Fruit fly (Drosophila melanogaster) whole organism, embryonic: Measurements from ENCODE around the gene Rpp20.
A peak's percentile ranks its signal among the peaks of the same experiment; 100 is the strongest.

Source experiments
- Abd-B ChIP-seq: fragments of 200-800 bp; sonication (Bioruptor generic); optimal IDR thresholded peaks from 2 replicates; lab custom pipeline; 2018; ENCODE audit warnings: missing biosample characterization, mild to moderate bottlenecking, missing genetic modification characterization, moderate library complexity
- Atf-2 ChIP-seq: fragments of 200-800 bp; sonication (Bioruptor generic); optimal IDR thresholded peaks from 2 replicates; lab custom pipeline; 2016; ENCODE audit warnings: missing biosample characterization, missing genetic modification characterization
- CG10543 ChIP-seq: fragments of 200-800 bp; sonication (Bioruptor generic); optimal IDR thresholded peaks from 3 replicates; lab custom pipeline; 2017; ENCODE audit warnings: missing biosample characterization, mild to moderate bottlenecking, missing genetic modification characterization, moderate library complexity
- CG11085 ChIP-seq: fragments of 200-800 bp; sonication (Bioruptor generic); IDR thresholded peaks from 2 replicates; pipeline ENCODE4 v1.3.6; 2022; ENCODE audit warnings: missing biosample characterization, missing genetic modification characterization
- CG12155 ChIP-seq: fragments of 200-800 bp; sonication (Bioruptor generic); optimal IDR thresholded peaks from 3 replicates; lab custom pipeline; 2016; ENCODE audit warnings: missing biosample characterization, missing genetic modification characterization
- CG1233 ChIP-seq: fragments of 200-800 bp; sonication (Bioruptor generic); optimal IDR thresholded peaks from 4 replicates; lab custom pipeline; 2018; ENCODE audit warnings: missing biosample characterization, mild to moderate bottlenecking, missing genetic modification characterization
- CG15073 ChIP-seq: fragments of 200-800 bp; sonication (Bioruptor generic); optimal IDR thresholded peaks from 2 replicates; lab custom pipeline; 2016; ENCODE audit warnings: missing biosample characterization, missing genetic modification characterization
- CG16863 ChIP-seq: fragments of 200-800 bp; sonication (Bioruptor generic); optimal IDR thresholded peaks from 3 replicates; lab custom pipeline; 2016; ENCODE audit warnings: missing biosample characterization, missing genetic modification characterization
- CG2199 ChIP-seq: fragments of 200-800 bp; sonication (Bioruptor generic); IDR thresholded peaks from 3 replicates; pipeline ENCODE4 v1.3.6; 2022; ENCODE audit warnings: missing biosample characterization, missing genetic modification characterization
- CG2712 ChIP-seq: fragments of 200-800 bp; optimal IDR thresholded peaks from 3 replicates; lab custom pipeline; 2019; ENCODE audit warnings: missing biosample characterization, mild to moderate bottlenecking, missing genetic modification characterization, moderate library complexity
- CG4617 ChIP-seq: fragments of 200-800 bp; sonication (Bioruptor generic); optimal IDR thresholded peaks from 3 replicates; lab custom pipeline; 2016; ENCODE audit warnings: missing biosample characterization, missing genetic modification characterization, borderline replicate concordance
- CG4730 ChIP-seq: fragments of 200-800 bp; sonication (Bioruptor generic); IDR thresholded peaks from 2 replicates; pipeline ENCODE4 v1.3.6; 2022; ENCODE audit warnings: missing biosample characterization, missing genetic modification characterization
- CG6813 ChIP-seq: fragments of 200-800 bp; sonication (Bioruptor generic); optimal IDR thresholded peaks from 2 replicates; lab custom pipeline; 2017; ENCODE audit warnings: missing biosample characterization, missing genetic modification characterization, mild to moderate bottlenecking, moderate library complexity, missing genetic modification reagents
- CG7963 ChIP-seq: fragments of 200-800 bp; sonication (Bioruptor generic); IDR thresholded peaks from 3 replicates; pipeline ENCODE4 v1.3.6; 2022; ENCODE audit warnings: missing biosample characterization, missing genetic modification characterization; ENCODE audit not compliant: partially characterized antibody
- CG8478 ChIP-seq: fragments of >200 bp; optimal IDR thresholded peaks from 2 replicates; lab custom pipeline; 2018
- CG9932 ChIP-seq: fragments of 200-800 bp; sonication (Bioruptor generic); IDR thresholded peaks from 2 replicates; pipeline ENCODE4 v1.3.6; 2022; ENCODE audit warnings: missing biosample characterization, missing genetic modification characterization
- CHES-1-like ChIP-seq: fragments of 200-800 bp; sonication (Bioruptor generic); optimal IDR thresholded peaks from 2 replicates; lab custom pipeline; 2016; ENCODE audit warnings: missing biosample characterization, missing genetic modification characterization
- CTCF ChIP-seq: fragments of 200-800 bp; sonication (Bioruptor generic); optimal IDR thresholded peaks from 2 replicates; lab custom pipeline; 2017; ENCODE audit warnings: missing biosample characterization, mild to moderate bottlenecking, missing genetic modification characterization, moderate library complexity
- D ChIP-seq, 2 experiments: fragments of 200-800 bp in 1 of 2; fragments of >200 bp in 1 of 2; sonication (Bioruptor generic) in 1 of 2; optimal IDR thresholded peaks; 2 replicates in 1 of 2; 3 replicates in 1 of 2; lab custom pipeline; 2017; ENCODE audit warnings: mild to moderate bottlenecking in 1 of 2, missing biosample characterization in 1 of 2, missing genetic modification characterization in 1 of 2, missing genetic modification reagents in 1 of 2
- D19A ChIP-seq: fragments of 200-800 bp; optimal IDR thresholded peaks from 3 replicates; lab custom pipeline; 2019; ENCODE audit warnings: missing biosample characterization, mild to moderate bottlenecking, missing genetic modification characterization, moderate library complexity
- Dip2 ChIP-seq: fragments of 200-800 bp; sonication (Bioruptor generic); IDR thresholded peaks from 2 replicates; pipeline ENCODE4 v1.3.6; 2022; ENCODE audit warnings: missing biosample characterization, missing genetic modification characterization
- Doc3 ChIP-seq: fragments of 200-800 bp; sonication (Bioruptor generic); IDR thresholded peaks from 3 replicates; pipeline ENCODE4 v1.3.6; 2022; ENCODE audit warnings: missing biosample characterization, missing genetic modification characterization; ENCODE audit not compliant: partially characterized antibody
- Dp ChIP-seq: fragments of 200-800 bp; sonication (Bioruptor generic); optimal IDR thresholded peaks from 2 replicates; lab custom pipeline; 2018; ENCODE audit warnings: missing biosample characterization, mild to moderate bottlenecking, missing genetic modification characterization, moderate library complexity
- Elba2 ChIP-seq: fragments of 200-800 bp; sonication (Bioruptor generic); optimal IDR thresholded peaks from 3 replicates; lab custom pipeline; 2016; ENCODE audit warnings: missing biosample characterization, missing genetic modification characterization
- HLHmδ ChIP-seq: fragments of 200-800 bp; sonication (Bioruptor generic); optimal IDR thresholded peaks from 2 replicates; lab custom pipeline; 2018; ENCODE audit warnings: missing biosample characterization, mild to moderate bottlenecking, missing genetic modification characterization, moderate library complexity
- Lhr ChIP-seq: fragments of 200-800 bp; sonication (Bioruptor generic); optimal IDR thresholded peaks from 3 replicates; lab custom pipeline; 2017; ENCODE audit warnings: mild to moderate bottlenecking, missing biosample characterization, missing genetic modification reagents, missing genetic modification characterization
- Mes4 ChIP-seq: fragments of 200-800 bp; sonication (Bioruptor generic); optimal IDR thresholded peaks from 2 replicates; lab custom pipeline; 2016; ENCODE audit warnings: missing biosample characterization, missing genetic modification characterization
- Nf-YB ChIP-seq: fragments of 200-800 bp; sonication (Bioruptor generic); optimal IDR thresholded peaks from 3 replicates; lab custom pipeline; 2019; ENCODE audit warnings: missing biosample characterization, mild to moderate bottlenecking, missing genetic modification characterization, moderate library complexity
- Nf-YC ChIP-seq: fragments of 200-800 bp; optimal IDR thresholded peaks from 3 replicates; lab custom pipeline; 2019; ENCODE audit warnings: missing biosample characterization, mild to moderate bottlenecking, missing genetic modification characterization, moderate library complexity
- Pdp1 ChIP-seq, 2 experiments: fragments of 200-800 bp; sonication (Bioruptor generic); optimal IDR thresholded peaks; 3 replicates each; lab custom pipeline; 2016; ENCODE audit warnings: missing biosample characterization in 2 of 2, missing genetic modification characterization in 2 of 2, mild to moderate bottlenecking in 1 of 2, moderate library complexity in 1 of 2
- Rfx ChIP-seq: fragments of 200-800 bp; sonication (Bioruptor generic); IDR thresholded peaks from 2 replicates; pipeline ENCODE4 v1.3.6; 2022; ENCODE audit warnings: missing biosample characterization, missing genetic modification characterization
- Trl ChIP-seq, 3 experiments: fragments of >200 bp in 2 of 3; fragments of 200-800 bp in 1 of 3; sonication (Bioruptor generic) in 1 of 3; optimal IDR thresholded peaks; 2 replicates in 1 of 3; 3 replicates in 2 of 3; lab custom pipeline; 2016 to 2017; ENCODE audit warnings: missing biosample characterization in 1 of 3, missing genetic modification characterization in 1 of 3
- bbx ChIP-seq: fragments of 200-800 bp; sonication (Bioruptor generic); IDR thresholded peaks from 2 replicates; pipeline ENCODE4 v1.3.6; 2022; ENCODE audit warnings: missing biosample characterization, missing genetic modification characterization; ENCODE audit not compliant: partially characterized antibody
- bcd ChIP-seq: fragments of 200-800 bp; sonication (Bioruptor generic); optimal IDR thresholded peaks from 2 replicates; lab custom pipeline; 2017; ENCODE audit warnings: missing biosample characterization, mild to moderate bottlenecking, missing genetic modification characterization
- cg ChIP-seq: fragments of 200-800 bp; sonication (Bioruptor generic); optimal IDR thresholded peaks from 3 replicates; lab custom pipeline; 2019; ENCODE audit warnings: missing biosample characterization, mild to moderate bottlenecking, missing genetic modification characterization, moderate library complexity
- chinmo ChIP-seq: fragments of 200-800 bp; sonication (Bioruptor generic); IDR thresholded peaks from 4 replicates; pipeline ENCODE4 v1.3.6; 2022; ENCODE audit warnings: missing biosample characterization, missing genetic modification characterization; ENCODE audit not compliant: partially characterized antibody
- ems ChIP-seq: fragments of 200-800 bp; sonication (Bioruptor generic); optimal IDR thresholded peaks from 3 replicates; lab custom pipeline; 2016; ENCODE audit warnings: missing biosample characterization, missing genetic modification characterization
- ewg ChIP-seq: fragments of 200-800 bp; sonication (Bioruptor generic); optimal IDR thresholded peaks from 3 replicates; lab custom pipeline; 2017; ENCODE audit warnings: mild to moderate bottlenecking, missing biosample characterization, missing genetic modification reagents, missing genetic modification characterization
- fd3F ChIP-seq: fragments of 200-800 bp; sonication (Bioruptor generic); optimal IDR thresholded peaks from 2 replicates; lab custom pipeline; 2018; ENCODE audit warnings: missing biosample characterization, mild to moderate bottlenecking, missing genetic modification characterization, moderate library complexity
- jumu ChIP-seq: fragments of 200-800 bp; sonication (Bioruptor generic); optimal IDR thresholded peaks from 3 replicates; lab custom pipeline; 2016; ENCODE audit warnings: missing biosample characterization, missing genetic modification characterization
- kay ChIP-seq: fragments of 200-800 bp; sonication (Bioruptor generic); optimal IDR thresholded peaks from 2 replicates; lab custom pipeline; 2016; ENCODE audit warnings: missing biosample characterization, missing genetic modification characterization
- mam ChIP-seq: fragments of 200-800 bp; sonication (Bioruptor generic); optimal IDR thresholded peaks from 3 replicates; lab custom pipeline; 2016; ENCODE audit warnings: missing biosample characterization, missing genetic modification characterization
- nom ChIP-seq: fragments of 200-800 bp; sonication (Bioruptor generic); optimal IDR thresholded peaks from 2 replicates; lab custom pipeline; 2017; ENCODE audit warnings: missing biosample characterization, missing genetic modification characterization, mild to moderate bottlenecking, moderate library complexity, missing genetic modification reagents
- psq ChIP-seq: fragments of 200-800 bp; sonication (Bioruptor generic); optimal IDR thresholded peaks from 2 replicates; lab custom pipeline; 2017; ENCODE audit warnings: missing biosample characterization, missing genetic modification characterization
- ranshi ChIP-seq: fragments of 200-800 bp; sonication (Bioruptor generic); IDR thresholded peaks from 2 replicates; pipeline ENCODE4 v1.3.6; 2022; ENCODE audit warnings: missing biosample characterization, missing genetic modification characterization
- sens ChIP-seq: fragments of 200-800 bp; sonication (Bioruptor generic); peaks from one replicate; lab custom pipeline; 2016; ENCODE audit warnings: missing biosample characterization, missing genetic modification characterization
- sim ChIP-seq: fragments of 200-800 bp; sonication (Bioruptor generic); IDR thresholded peaks from 2 replicates; pipeline ENCODE4 v1.3.6; 2022; ENCODE audit warnings: missing biosample characterization, missing genetic modification characterization
- sna ChIP-seq: fragments of 200-800 bp; sonication (Bioruptor generic); IDR thresholded peaks from 2 replicates; pipeline ENCODE4 v1.3.6; 2022; ENCODE audit warnings: missing biosample characterization, missing genetic modification characterization; ENCODE audit not compliant: partially characterized antibody
- so ChIP-seq: fragments of 200-800 bp; sonication (Bioruptor generic); IDR thresholded peaks from 3 replicates; pipeline ENCODE4 v1.3.6; 2022; ENCODE audit warnings: missing biosample characterization, missing genetic modification characterization
- sug ChIP-seq: fragments of 200-800 bp; optimal IDR thresholded peaks from 2 replicates; lab custom pipeline; 2019; ENCODE audit warnings: missing biosample characterization, mild to moderate bottlenecking, missing genetic modification characterization, moderate library complexity
- trem ChIP-seq: fragments of 200-800 bp; optimal IDR thresholded peaks from 3 replicates; lab custom pipeline; 2019; ENCODE audit warnings: missing biosample characterization, mild to moderate bottlenecking, missing genetic modification characterization, moderate library complexity
- tup ChIP-seq: fragments of 200-800 bp; sonication (Bioruptor generic); optimal IDR thresholded peaks from 2 replicates; lab custom pipeline; 2016; ENCODE audit warnings: missing biosample characterization, mild to moderate bottlenecking, missing genetic modification characterization, moderate library complexity

The Rpp20 gene

DNA sequence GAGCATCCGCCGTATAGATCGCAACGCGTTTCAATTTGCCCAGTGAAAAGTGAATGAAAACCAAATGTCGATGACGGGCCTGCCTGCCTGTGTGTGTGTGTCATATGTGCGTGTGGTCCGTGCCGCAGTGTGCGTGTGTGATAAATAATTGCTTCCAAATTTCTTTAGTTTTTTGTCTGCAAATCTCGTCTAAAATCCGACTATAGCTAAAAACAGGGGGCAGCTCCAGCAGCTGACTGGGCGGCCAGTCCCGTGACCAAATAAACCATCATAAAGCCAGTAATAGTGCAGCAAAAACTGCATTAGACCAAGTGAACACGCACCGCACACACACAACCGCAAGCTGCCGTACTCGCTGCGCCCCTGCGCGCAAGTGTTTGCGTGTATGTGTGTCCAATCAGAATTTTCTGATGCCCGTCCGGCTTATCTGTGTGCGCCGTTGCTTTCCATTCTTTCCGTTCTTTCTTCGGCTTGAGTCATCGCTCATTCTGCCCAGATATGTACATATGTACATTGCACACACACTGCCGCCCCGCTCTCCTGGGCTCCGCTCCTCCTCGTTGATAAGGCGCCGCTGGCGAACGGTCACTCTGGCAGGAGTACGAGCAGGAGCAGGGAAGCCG, 46.9 kb upstream of the Rpp20 start (continued):
- TF ChIP-seq CG2712 (tag; lab: Kevin White, UChicago): peak; percentile 3
- TF ChIP-seq CG1233 (GFP tag; lab: Kevin White, UChicago): no peak
- TF ChIP-seq Atf-2: no peak
- TF ChIP-seq HLHmδ (GFP tag; lab: Kevin White, UChicago): peak; percentile 39
- peak; percentile 1 for TF ChIP-seq CG16863
- no peak for TF ChIP-seq CHES-1-like
- 0 out of 4 replicates have a peak, but pooled peaks have one; percentile 61 for TF ChIP-seq chinmo
- no peak for TF ChIP-seq Mes4
- TF ChIP-seq CG9932: no peak
- no peak for TF ChIP-seq Dip2 (GFP tag; lab: Robert Waterston, UW)
- peak; percentile 19 for TF ChIP-seq sens
- peak; percentile 24 for TF ChIP-seq jumu (GFP tag; lab: Kevin White, UChicago)
- peak; percentile 45 for TF ChIP-seq sug (tag; lab: Kevin White, UChicago)
- TF ChIP-seq fd3F: no peak
- no peak for TF ChIP-seq CG15073 (GFP tag; lab: Kevin White, UChicago)
- peak; percentile 20; the same call in 1 of the 2 replicates for TF ChIP-seq Rfx
- peak; percentile 92 for TF ChIP-seq CG8478 (lab: Kevin White, UChicago)
- TF ChIP-seq Doc3: no peak
- TF ChIP-seq kay: peak; percentile 21
- TF ChIP-seq CG2199 (GFP tag; lab: Robert Waterston, UW): 0 out of 3 replicates have a peak, but pooled peaks have one; percentile 15
- TF ChIP-seq psq: peak; percentile 2
- TF ChIP-seq nom (GFP tag; lab: Kevin White, UChicago): peak; percentile 57
- TF ChIP-seq sim (GFP tag; lab: Robert Waterston, UW): no peak
- peak; percentile 25 for TF ChIP-seq ewg
- peak; percentile 17 for TF ChIP-seq CG4617 (GFP tag; lab: Kevin White, UChicago)
- TF ChIP-seq Pdp1 (GFP tag; optimal IDR thresholded peaks at IDR 0.05; lab: Kevin White, UChicago): peak in 1 of 2 experiments; percentile 6
- TF ChIP-seq sna (GFP tag; lab: Robert Waterston, UW): no peak
- TF ChIP-seq Trl (optimal IDR thresholded peaks at IDR 0.05; lab: Kevin White, UChicago): peak in 1 of 2 experiments; percentile 10
- TF ChIP-seq Trl (GFP tag; optimal IDR thresholded peaks at IDR 0.05; lab: Kevin White, UChicago): no peak
- no peak for TF ChIP-seq ems
- TF ChIP-seq D (optimal IDR thresholded peaks at IDR 0.05; lab: Kevin White, UChicago): no peak
- TF ChIP-seq D (GFP tag; optimal IDR thresholded peaks at IDR 0.05; lab: Kevin White, UChicago): no peak
- no peak for TF ChIP-seq tup (GFP tag; lab: Kevin White, UChicago)
- peak; percentile 52 for TF ChIP-seq CG12155 (GFP tag; lab: Kevin White, UChicago)
- TF ChIP-seq Nf-YB (GFP tag; lab: Kevin White, UChicago): peak; percentile 83
- peak; percentile 93 for TF ChIP-seq Nf-YC (tag; lab: Kevin White, UChicago)
- peak; percentile 76 for TF ChIP-seq Elba2 (GFP tag; lab: Kevin White, UChicago)
- TF ChIP-seq CG10543 (GFP tag; lab: Kevin White, UChicago): peak; percentile 42

DNA sequence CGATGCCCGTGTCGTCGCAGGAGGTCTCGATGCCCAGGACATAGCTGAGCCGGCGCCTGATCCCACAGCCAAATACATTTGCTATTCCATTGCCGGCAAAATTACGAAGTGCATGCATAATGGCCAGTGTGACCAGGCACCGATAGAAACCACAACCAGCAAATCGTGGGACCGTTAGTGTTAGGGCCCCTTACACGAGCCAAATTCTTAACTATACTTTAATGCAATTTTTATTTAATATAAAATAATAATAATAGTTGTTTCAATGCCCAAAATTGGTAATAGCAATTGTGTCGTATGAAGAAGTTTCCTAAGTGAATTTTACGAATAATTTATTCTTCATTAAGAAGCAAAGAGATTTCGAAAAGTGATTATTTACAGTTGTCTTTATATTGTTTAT, 42.6 kb upstream of the Rpp20 start, which contains the start of gene Tcs4:
Tcs4 (minus strand) TSS at position 145 of the 400 bp plus-strand sequence.
- TF ChIP-seq Dp (GFP tag; lab: Kevin White, UChicago) (peak; percentile 32), mam (GFP tag; lab: Kevin White, UChicago) (no peak), CG11085 (GFP tag; lab: Robert Waterston, UW) (no peak), Abd-B (GFP tag; lab: Kevin White, UChicago) (no peak), CTCF (GFP tag; lab: Kevin White, UChicago) (no peak), bcd (GFP tag; lab: Kevin White, UChicago) (no peak), trem (tag; lab: Kevin White, UChicago) (peak; percentile 43), cg (no peak), CG7963 (GFP tag; lab: Robert Waterston, UW) (no peak), ranshi (GFP tag; lab: Robert Waterston, UW) (0 out of 2 replicates have a peak, but pooled peaks have one; percentile 12), Lhr (GFP tag; lab: Kevin White, UChicago) (no peak), CG4730 (GFP tag; lab: Robert Waterston, UW) (no peak), CG6813 (GFP tag; lab: Kevin White, UChicago) (no peak), so (GFP tag; lab: Robert Waterston, UW) (no peak), bbx (GFP tag; lab: Robert Waterston, UW) (peak; percentile 60; the same call in 1 of the 2 replicates), D19A (tag; lab: Kevin White, UChicago) (no peak)
